Worm (Caenorhabditis elegans) whole organism, L3 larva: ENCODE data around the gene F09A5.2.

Experiments
- aly-2 ChIP-seq: fragments of 150-350 bp; optimal IDR thresholded peaks from 2 replicates; lab custom pipeline; 2014; ENCODE audit warnings: missing biosample characterization, missing genetic modification characterization
- ama-1 ChIP-seq: fragments of 150-350 bp; optimal IDR thresholded peaks from 2 replicates; lab custom pipeline; 2018
- ceh-16 ChIP-seq: sonication (generic microtip); optimal IDR thresholded peaks from 2 replicates; lab custom pipeline; 2017; ENCODE audit warnings: missing biosample characterization, missing genetic modification characterization
- ceh-28 ChIP-seq: fragments of 150-350 bp; optimal IDR thresholded peaks from 2 replicates; lab custom pipeline; 2014; ENCODE audit warnings: missing biosample characterization, missing genetic modification reagents, missing genetic modification characterization
- ceh-82 ChIP-seq: fragments of 150-350 bp; optimal IDR thresholded peaks from 2 replicates; lab custom pipeline; 2014; ENCODE audit warnings: missing biosample characterization, missing genetic modification characterization
- daf-12 ChIP-seq: fragments of 150-350 bp; optimal IDR thresholded peaks from 2 replicates; lab custom pipeline; 2014; ENCODE audit warnings: missing biosample characterization, missing genetic modification reagents, missing genetic modification characterization
- elt-1 ChIP-seq: fragments of 150-350 bp; optimal IDR thresholded peaks from 2 replicates; lab custom pipeline; 2014; ENCODE audit warnings: missing biosample characterization, missing genetic modification characterization
- elt-2 ChIP-seq: sonication (generic microtip); optimal IDR thresholded peaks from 2 replicates; lab custom pipeline; 2016; ENCODE audit warnings: missing genetic modification reagents, mild to moderate bottlenecking, missing genetic modification characterization, missing compliant biosample characterization
- eor-1 ChIP-seq, 2 experiments: fragments of 150-350 bp; optimal IDR thresholded peaks; 2 replicates each; lab custom pipeline; 2014 to 2018; ENCODE audit warnings: missing biosample characterization in 2 of 2, missing genetic modification characterization in 2 of 2
- fkh-2 ChIP-seq: fragments of 150-350 bp; optimal IDR thresholded peaks from 2 replicates; lab custom pipeline; 2014; ENCODE audit warnings: missing biosample characterization, missing genetic modification reagents, missing genetic modification characterization
- hmg-11 ChIP-seq: sonication (generic microtip); optimal IDR thresholded peaks from 2 replicates; lab custom pipeline; 2016; ENCODE audit warnings: missing genetic modification characterization, missing compliant biosample characterization
- jun-1 ChIP-seq: fragments of 150-350 bp; optimal IDR thresholded peaks from 2 replicates; lab custom pipeline; 2014; ENCODE audit warnings: missing biosample characterization, missing genetic modification reagents, missing genetic modification characterization
- lsy-12 ChIP-seq: sonication (generic microtip); optimal IDR thresholded peaks from 2 replicates; lab custom pipeline; 2016; ENCODE audit warnings: mild to moderate bottlenecking, missing genetic modification characterization, missing compliant biosample characterization
- mdl-1 ChIP-seq: fragments of 150-350 bp; optimal IDR thresholded peaks from 2 replicates; lab custom pipeline; 2014; ENCODE audit warnings: missing biosample characterization, missing genetic modification characterization
- mml-1 ChIP-seq: fragments of 150-350 bp; sonication (generic microtip); optimal IDR thresholded peaks from 3 replicates; lab custom pipeline; 2014; ENCODE audit warnings: missing biosample characterization, missing genetic modification characterization
- nfya-1 ChIP-seq: sonication (generic microtip); optimal IDR thresholded peaks from 2 replicates; lab custom pipeline; 2017; ENCODE audit warnings: missing genetic modification characterization, mild to moderate bottlenecking, missing compliant biosample characterization, antibody characterized with exemption, moderate library complexity; ENCODE audit not compliant: insufficient read depth
- nhr-11 ChIP-seq: fragments of 150-350 bp; optimal IDR thresholded peaks from 2 replicates; lab custom pipeline; 2014; ENCODE audit warnings: missing biosample characterization, missing genetic modification characterization
- nhr-12 ChIP-seq: fragments of 150-350 bp; optimal IDR thresholded peaks from 2 replicates; lab custom pipeline; 2014; ENCODE audit warnings: missing biosample characterization, missing genetic modification characterization
- nhr-23 ChIP-seq: fragments of 150-350 bp; optimal IDR thresholded peaks from 2 replicates; lab custom pipeline; 2014; ENCODE audit warnings: missing biosample characterization, missing genetic modification reagents, missing genetic modification characterization
- nhr-237 ChIP-seq: fragments of 150-350 bp; optimal IDR thresholded peaks from 2 replicates; lab custom pipeline; 2014; ENCODE audit warnings: missing biosample characterization, missing genetic modification characterization
- nhr-25 ChIP-seq: sonication (generic microtip); optimal IDR thresholded peaks from 2 replicates; lab custom pipeline; 2017; ENCODE audit warnings: missing biosample characterization, missing genetic modification characterization
- nhr-43 ChIP-seq: sonication (generic microtip); optimal IDR thresholded peaks from 2 replicates; lab custom pipeline; 2016; ENCODE audit warnings: mild to moderate bottlenecking, missing genetic modification characterization, missing compliant biosample characterization; ENCODE audit not compliant: poor library complexity, severe bottlenecking
- nhr-67 ChIP-seq: fragments of 150-350 bp; optimal IDR thresholded peaks from 2 replicates; lab custom pipeline; 2014; ENCODE audit warnings: missing biosample characterization, missing genetic modification characterization
- nhr-77 ChIP-seq: fragments of 150-350 bp; optimal IDR thresholded peaks from 2 replicates; lab custom pipeline; 2014; ENCODE audit warnings: missing biosample characterization, missing genetic modification characterization
- pha-4 ChIP-seq: fragments of 150-350 bp; optimal IDR thresholded peaks from 2 replicates; lab custom pipeline; 2014; ENCODE audit warnings: missing biosample characterization, missing genetic modification reagents, missing genetic modification characterization
- pqm-1 ChIP-seq: fragments of 150-350 bp; optimal IDR thresholded peaks from 2 replicates; lab custom pipeline; 2017; ENCODE audit warnings: missing biosample characterization, missing genetic modification characterization, inconsistent platforms
- sea-2 ChIP-seq: fragments of 150-350 bp; sonication (generic microtip); optimal IDR thresholded peaks from 4 replicates; lab custom pipeline; 2014; ENCODE audit warnings: missing biosample characterization, missing genetic modification reagents, missing genetic modification characterization
- skn-1 ChIP-seq: fragments of 150-350 bp; optimal IDR thresholded peaks from 2 replicates; lab custom pipeline; 2014; ENCODE audit warnings: missing biosample characterization, missing genetic modification characterization
- unc-39 ChIP-seq: sonication (generic microtip); optimal IDR thresholded peaks from 4 replicates; lab custom pipeline; 2017; ENCODE audit warnings: missing biosample characterization, missing genetic modification characterization
- zag-1 ChIP-seq: fragments of 150-350 bp; optimal IDR thresholded peaks from 2 replicates; lab custom pipeline; 2014; ENCODE audit warnings: missing biosample characterization, missing genetic modification characterization
- ztf-11 ChIP-seq: fragments of 150-350 bp; optimal IDR thresholded peaks from 2 replicates; lab custom pipeline; 2014; ENCODE audit warnings: missing biosample characterization, missing genetic modification characterization
- ztf-4 ChIP-seq: fragments of 150-350 bp; optimal IDR thresholded peaks from 2 replicates; lab custom pipeline; 2014; ENCODE audit warnings: missing biosample characterization, missing genetic modification characterization

The F09A5.2 gene

ce11 chrX:13158487-13158886, 23.6 kb downstream of the F09A5.2 start:
- no peak for TF ChIP-seq daf-12 (tag; lab: Kevin White, UChicago)
- peak; percentile 5 for TF ChIP-seq pha-4 (tag; lab: Kevin White, UChicago)

- TF ChIP-seq fkh-2 (tag; lab: Kevin White, UChicago), result no peak
- TF ChIP-seq elt-2 (tag; lab: Kevin White, UChicago), result peak; percentile 97
- TF ChIP-seq jun-1 (tag; lab: Kevin White, UChicago), result peak; percentile 49
- TF ChIP-seq pqm-1 (tag; lab: Kevin White, UChicago), result peak; percentile 85
- peak; percentile 62 for TF ChIP-seq pha-4 (tag; lab: Kevin White, UChicago)
- peak; percentile 22 for TF ChIP-seq hmg-11
- no peak for TF ChIP-seq daf-12 (tag; lab: Kevin White, UChicago)
- no peak for TF ChIP-seq nhr-12 (tag; lab: Kevin White, UChicago)
Measured at ce11 chrX:13159005-13159404, 24.1 kb downstream of the F09A5.2 start.

DNA sequence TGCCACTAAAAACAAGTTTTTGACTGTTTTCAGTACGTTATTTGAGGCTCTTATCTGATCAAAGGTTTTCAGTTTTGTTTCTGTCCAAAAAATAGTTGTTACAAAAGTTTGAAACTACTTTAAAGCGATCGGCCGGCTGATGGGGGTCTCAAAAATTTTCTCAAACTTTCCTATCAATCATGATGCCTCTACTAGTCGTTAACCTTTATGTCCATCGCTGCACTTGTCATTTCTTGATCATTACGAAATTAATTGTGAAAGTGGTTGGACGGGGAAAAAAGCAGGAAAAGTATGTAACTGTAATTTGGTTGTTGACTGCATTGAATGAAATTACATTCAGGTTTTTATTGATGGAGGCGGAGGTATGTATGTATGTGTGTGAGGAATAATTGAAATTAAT, 25.0 kb downstream of the F09A5.2 start:
- no peak for TF ChIP-seq nhr-12 (tag; lab: Kevin White, UChicago)
- TF ChIP-seq ceh-16 (tag; lab: Kevin White, UChicago), result no peak
- no peak for TF ChIP-seq eor-1 (tag; optimal IDR thresholded peaks at IDR 0.05; lab: Kevin White, UChicago)
- no peak for TF ChIP-seq daf-12 (tag; lab: Kevin White, UChicago)
- TF ChIP-seq ztf-4 (tag; lab: Kevin White, UChicago), result no peak
- peak; percentile 5 for TF ChIP-seq elt-2 (tag; lab: Kevin White, UChicago)
- no peak for TF ChIP-seq sea-2 (GFP tag; lab: Kevin White, UChicago)
- no peak for TF ChIP-seq nhr-77 (tag; lab: Kevin White, UChicago)
- peak; percentile 8 for TF ChIP-seq nhr-25 (tag; lab: Kevin White, UChicago)
- TF ChIP-seq zag-1 (tag; lab: Kevin White, UChicago), result no peak
- no peak for TF ChIP-seq skn-1 (tag; lab: Kevin White, UChicago)
- TF ChIP-seq, all 47 proteins: peak for 2

DNA sequence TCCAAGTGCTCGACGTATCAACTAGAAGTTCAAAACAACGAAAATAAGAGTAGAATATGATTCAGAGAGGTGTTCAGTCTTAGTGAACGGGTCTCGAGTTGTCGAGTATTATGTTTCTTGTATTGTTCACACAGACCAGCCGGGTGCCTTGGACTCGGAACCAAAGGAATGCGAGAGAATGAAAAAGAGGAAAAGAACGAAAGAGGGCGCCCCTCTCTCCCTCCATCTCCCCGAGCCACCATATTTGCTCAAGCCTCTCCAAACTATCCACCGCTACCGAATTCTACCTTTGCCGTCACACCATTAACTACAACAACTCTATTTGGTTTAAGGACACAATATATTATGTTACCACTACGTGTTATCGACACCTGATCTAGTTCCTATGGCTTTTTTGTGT, 26.9 kb downstream of the F09A5.2 start:
- TF ChIP-seq zag-1 (tag; lab: Kevin White, UChicago), result no peak
- TF ChIP-seq fkh-2 (tag; lab: Kevin White, UChicago), result no peak
- peak; percentile 65 for TF ChIP-seq pha-4 (tag; lab: Kevin White, UChicago)
- TF ChIP-seq unc-39 (tag; lab: Kevin White, UChicago), result no peak
- TF ChIP-seq ama-1 (lab: Kevin White, UChicago), result no peak
- TF ChIP-seq ceh-82, result no peak
- no peak for TF ChIP-seq nhr-11
- TF ChIP-seq nhr-237 (tag; lab: Kevin White, UChicago), result no peak

- peak; percentile 58 for TF ChIP-seq pha-4 (tag; lab: Kevin White, UChicago)
- peak; percentile 29 for TF ChIP-seq pqm-1 (tag; lab: Kevin White, UChicago)
- no peak for TF ChIP-seq daf-12 (tag; lab: Kevin White, UChicago)
- peak; percentile 75 for TF ChIP-seq elt-2 (tag; lab: Kevin White, UChicago)
- TF ChIP-seq ceh-82, result no peak
- no peak for TF ChIP-seq aly-2 (tag; lab: Kevin White, UChicago)
- TF ChIP-seq, all 47 proteins: peak for 3
Measured at ce11 chrX:13162351-13163038, 27.6 kb downstream of the F09A5.2 start.

- TF ChIP-seq elt-2 (tag; lab: Kevin White, UChicago) (peak; percentile 90), pqm-1 (tag; lab: Kevin White, UChicago) (peak; percentile 51), ceh-28 (tag; lab: Kevin White, UChicago) (no peak)
Measured at ce11 chrX:13163185-13163584, 28.3 kb downstream of the F09A5.2 start.

DNA sequence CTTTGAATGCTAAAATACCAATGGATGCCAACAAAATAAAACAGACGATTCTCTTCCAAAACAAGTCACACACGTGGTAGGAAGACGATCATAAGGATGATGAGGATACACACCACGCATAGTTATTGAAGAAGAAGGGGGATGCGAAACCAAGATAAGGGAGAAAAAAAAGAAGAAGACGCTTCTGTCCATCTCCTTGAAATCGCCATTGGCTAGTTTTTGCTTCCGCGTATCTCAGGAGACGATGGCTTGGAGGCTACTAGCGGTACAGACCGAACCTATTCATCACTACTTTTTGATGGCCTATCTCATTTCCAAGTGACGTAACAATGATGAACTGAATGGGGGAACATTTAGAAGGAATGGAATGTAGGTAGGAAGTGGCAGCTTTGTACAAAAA, 29.4 kb downstream of the F09A5.2 start:
- TF ChIP-seq lsy-12 (tag; lab: Kevin White, UChicago) (peak; percentile 48), mml-1 (tag; lab: Kevin White, UChicago) (no peak), nhr-11 (no peak), nhr-67 (tag; lab: Kevin White, UChicago) (no peak), nhr-23 (tag; lab: Kevin White, UChicago) (peak; percentile 53), ztf-11 (no peak), mdl-1 (tag; lab: Kevin White, UChicago) (no peak), eor-1 (tag; optimal IDR thresholded peaks at IDR 0.05; lab: Kevin White, UChicago) (no peak), nhr-25 (tag; lab: Kevin White, UChicago) (peak; percentile 28), elt-1 (peak; percentile 71), nhr-43 (tag; lab: Kevin White, UChicago) (peak; percentile 48), nfya-1 (peak; percentile 7)
